Worm (Caenorhabditis elegans) whole organism, young adult: ENCODE results near the gene str-155.

Experiments used
- akir-1 ChIP-seq: fragments of 200-800 bp; sonication (Bioruptor generic); optimal IDR thresholded peaks from 2 replicates; lab custom pipeline; 2018; ENCODE audit warnings: mild to moderate bottlenecking, missing genetic modification characterization, moderate library complexity, missing compliant biosample characterization
- snpc-4 ChIP-seq, 5 experiments: fragments of 150-350 bp in 1 of 5; sonication (generic microtip) in 4 of 5; optimal IDR thresholded peaks; 2 replicates each; lab custom pipeline; 2014 to 2018; ENCODE audit warnings: missing genetic modification characterization in 5 of 5, missing biosample characterization in 3 of 5, antibody characterized with exemption in 2 of 5, mild to moderate bottlenecking in 2 of 5, missing compliant biosample characterization in 2 of 5, missing genotype in 2 of 5, moderate library complexity in 2 of 5, missing genetic modification reagents in 1 of 5
- tlf-1 ChIP-seq: fragments of 200-800 bp; sonication (Bioruptor generic); optimal IDR thresholded peaks from 2 replicates; lab custom pipeline; 2018; ENCODE audit warnings: mild to moderate bottlenecking, missing genetic modification characterization, missing compliant biosample characterization
- unc-62 ChIP-seq: fragments of 150-350 bp; optimal IDR thresholded peaks from 2 replicates; lab custom pipeline; 2014; ENCODE audit warnings: missing biosample characterization, missing genetic modification reagents, missing genetic modification characterization

DNA sequence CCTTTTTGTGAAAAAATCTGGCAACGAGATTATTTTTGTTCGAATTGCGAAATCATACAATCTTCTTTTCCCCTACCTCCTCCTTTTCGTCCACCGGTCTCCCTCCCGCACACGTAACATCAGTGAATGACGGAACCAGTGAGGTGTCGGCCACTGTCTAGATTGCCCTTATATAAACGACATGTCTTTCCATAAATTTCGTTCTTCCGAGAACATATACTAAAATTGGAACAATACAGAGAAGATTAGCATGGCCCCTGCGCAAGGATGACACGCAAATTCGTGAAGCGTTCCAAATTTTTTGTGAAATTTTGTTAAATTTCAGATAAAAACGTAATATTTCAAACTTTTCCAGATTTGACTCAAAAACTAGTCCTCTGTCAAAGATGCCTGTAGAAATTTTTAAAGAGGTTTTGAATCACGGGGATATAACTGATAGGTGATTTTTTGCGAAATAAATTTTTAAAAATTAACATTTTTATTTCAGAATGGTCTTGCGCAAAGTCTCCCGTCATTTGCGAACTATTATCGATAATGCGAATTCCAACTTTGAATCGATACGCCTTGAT, 15.0 kb downstream of the str-155 start:
- TF ChIP-seq snpc-4 (GFP tag; optimal IDR thresholded peaks at IDR 0.05; lab: Kevin White, UChicago), result peak; percentile 91
- peak; percentile 95 to 99 (median 98) for TF ChIP-seq snpc-4 (tag; optimal IDR thresholded peaks at IDR 0.05; lab: Kevin White, UChicago)
- TF ChIP-seq tlf-1 (GFP tag; lab: Kevin White, UChicago), result peak; percentile 11
- TF ChIP-seq akir-1 (GFP tag; lab: Kevin White, UChicago), result no peak
- TF ChIP-seq unc-62, result no peak
